Fruit fly (Drosophila melanogaster) whole organism, pupa: ENCODE measurements around the gene Argk1.

Source experiments
- CG15710 ChIP-seq: fragments of 200-800 bp; sonication (Bioruptor generic); optimal IDR thresholded peaks from 2 replicates; lab custom pipeline; 2018; ENCODE audit warnings: missing biosample characterization, mild to moderate bottlenecking, missing genetic modification characterization, moderate library complexity
- CG8159 ChIP-seq: fragments of 200-800 bp; sonication (Bioruptor generic); optimal IDR thresholded peaks from 3 replicates; lab custom pipeline; 2018; ENCODE audit warnings: missing biosample characterization, mild to moderate bottlenecking, missing genetic modification characterization, moderate library complexity
- D1 ChIP-seq: fragments of 200-800 bp; sonication (Bioruptor generic); optimal IDR thresholded peaks from 2 replicates; lab custom pipeline; 2018; ENCODE audit warnings: missing biosample characterization, mild to moderate bottlenecking, missing genetic modification characterization, moderate library complexity
- EcR ChIP-seq: fragments of 200-800 bp; sonication (Bioruptor generic); optimal IDR thresholded peaks from 3 replicates; lab custom pipeline; 2019; ENCODE audit warnings: missing biosample characterization, missing genetic modification characterization, mild to moderate bottlenecking, moderate library complexity, missing genetic modification reagents
- Pif1B ChIP-seq: fragments of 200-800 bp; sonication (Bioruptor generic); optimal IDR thresholded peaks from 3 replicates; lab custom pipeline; 2016; ENCODE audit warnings: missing biosample characterization, missing genetic modification characterization

- TF ChIP-seq EcR (GFP tag; lab: Kevin White, UChicago): no peak
- TF ChIP-seq CG15710 (tag; lab: Kevin White, UChicago): no peak
- no peak for TF ChIP-seq D1 (tag; lab: Kevin White, UChicago)
- no peak for TF ChIP-seq CG8159 (tag; lab: Kevin White, UChicago)
- TF ChIP-seq Pif1B (GFP tag; lab: Kevin White, UChicago): no peak
Observed at dm6 chr3L:9064207-9064754, 1.5 kb downstream of the Argk1 start.
